1 fruit fly cellular context compared by ENCODE assay signal in the genomic region with DNA sequence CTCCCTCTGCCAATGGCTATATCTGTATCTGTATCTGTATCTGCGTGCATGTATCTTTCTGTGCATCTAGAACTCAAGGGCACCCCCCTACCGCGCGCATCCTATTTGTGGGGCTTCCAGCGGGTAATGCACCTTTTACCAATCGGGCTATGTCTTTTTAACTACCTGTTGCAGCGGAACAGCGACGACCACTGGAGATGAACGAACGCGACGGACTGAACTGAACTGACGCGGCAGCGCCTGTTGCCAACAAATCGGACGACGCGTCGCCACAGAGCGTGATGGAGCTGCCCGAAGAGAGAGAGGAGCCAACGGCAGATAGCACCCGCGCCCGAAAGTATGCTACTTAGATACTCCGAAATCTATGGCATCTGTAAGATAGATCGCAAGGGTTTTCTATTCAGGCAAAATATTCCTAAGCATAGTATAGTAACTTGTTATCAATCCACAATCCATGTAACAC.
TF ChIP-seq lines count a peak whose summit lies in the region.

Cln7 (minus strand) TSS at position 219 of the 463 bp plus-strand sequence.

TF ChIP-seq in whole organism, embryonic, 481 proteins besides CTCF, POLR2A, EP300 and RAD21 (continued from another document and continues in another):
- peak; percentile 20 for TF ChIP-seq CG14710 (tag; optimal IDR thresholded peaks at IDR 0.05; lab: Kevin White, UChicago)
- no peak for TF ChIP-seq az2 (GFP tag; optimal IDR thresholded peaks at IDR 0.05; lab: Kevin White, UChicago)
- TF ChIP-seq Tbp (GFP tag; optimal IDR thresholded peaks at IDR 0.05; lab: Kevin White, UChicago) = no peak
- TF ChIP-seq CG11398 (GFP tag; optimal IDR thresholded peaks at IDR 0.05; lab: Kevin White, UChicago) = peak; percentile 26
- TF ChIP-seq CG1792 (GFP tag; optimal IDR thresholded peaks at IDR 0.05; lab: Kevin White, UChicago) = no peak
- TF ChIP-seq Dll (GFP tag; IDR thresholded peaks at IDR 0.05; lab: Robert Waterston, UW; ENCODE audit: partially characterized antibody) = 0 out of 4 replicates have a peak, but pooled peaks have one; percentile 24
- TF ChIP-seq Eip74EF (GFP tag; optimal IDR thresholded peaks at IDR 0.05; lab: Kevin White, UChicago) = peak in 1 of 2 experiments; percentile 29
- peak; percentile 80 for TF ChIP-seq grn (GFP tag; optimal IDR thresholded peaks at IDR 0.05; lab: Kevin White, UChicago)
- TF ChIP-seq dati (GFP tag; IDR thresholded peaks at IDR 0.05; lab: Robert Waterston, UW) = no peak
- no peak for TF ChIP-seq inv (GFP tag; IDR thresholded peaks at IDR 0.05; lab: Robert Waterston, UW; ENCODE audit: partially characterized antibody)
- no peak for TF ChIP-seq CG3847 (GFP tag; IDR thresholded peaks at IDR 0.05; lab: Robert Waterston, UW)
- TF ChIP-seq gfzf (GFP tag; optimal IDR thresholded peaks at IDR 0.05; lab: Kevin White, UChicago) = peak; percentile 0
- peak; percentile 14 for TF ChIP-seq jumu (GFP tag; optimal IDR thresholded peaks at IDR 0.05; lab: Kevin White, UChicago)
- TF ChIP-seq CkIIα-i1 (GFP tag; IDR thresholded peaks at IDR 0.05; lab: Robert Waterston, UW) = no peak
- peak; percentile 42; the same call in 1 of the 2 replicates for TF ChIP-seq E2f2 (GFP tag; IDR thresholded peaks at IDR 0.05; lab: Robert Waterston, UW)
- no peak for TF ChIP-seq CG11247 (GFP tag; IDR thresholded peaks at IDR 0.05; lab: Robert Waterston, UW)
- peak; percentile 39 for TF ChIP-seq CG2875 (GFP tag; optimal IDR thresholded peaks at IDR 0.05; lab: Kevin White, UChicago)
- TF ChIP-seq btn (GFP tag; optimal IDR thresholded peaks at IDR 0.05; lab: Kevin White, UChicago) = no peak
- TF ChIP-seq nerfin-2 (GFP tag; IDR thresholded peaks at IDR 0.05; lab: Robert Waterston, UW; ENCODE audit: partially characterized antibody) = no peak
- TF ChIP-seq rib (GFP tag; IDR thresholded peaks at IDR 0.05; lab: Robert Waterston, UW) = peak; percentile 43; the same call in 1 of the 2 replicates
- TF ChIP-seq CG1647 (GFP tag; optimal IDR thresholded peaks at IDR 0.05; lab: Kevin White, UChicago) = no peak
- peak; percentile 61 for TF ChIP-seq ftz-f1 (GFP tag; optimal IDR thresholded peaks at IDR 0.05; lab: Kevin White, UChicago)
- TF ChIP-seq BEAF-32 (GFP tag; optimal IDR thresholded peaks at IDR 0.05; lab: Kevin White, UChicago) = no peak
- no peak for TF ChIP-seq hbn (GFP tag; IDR thresholded peaks at IDR 0.05; lab: Robert Waterston, UW; ENCODE audit: partially characterized antibody)
- peak; percentile 20 for TF ChIP-seq repo (GFP tag; optimal IDR thresholded peaks at IDR 0.05; lab: Kevin White, UChicago)
- TF ChIP-seq dysf (GFP tag; IDR thresholded peaks at IDR 0.05; lab: Robert Waterston, UW) = no peak; the same call in 2 of the 3 replicates
- peak; percentile 25 for TF ChIP-seq CG7839 (tag; optimal IDR thresholded peaks at IDR 0.05; lab: Kevin White, UChicago)
- peak; percentile 31 for TF ChIP-seq trem (tag; optimal IDR thresholded peaks at IDR 0.05; lab: Kevin White, UChicago)
- TF ChIP-seq ssp (GFP tag; IDR thresholded peaks at IDR 0.05; lab: Robert Waterston, UW) = no peak
- no peak for TF ChIP-seq prd (optimal IDR thresholded peaks at IDR 0.05; lab: Kevin White, UChicago)
- no peak for TF ChIP-seq prd (GFP tag; IDR thresholded peaks at IDR 0.05; lab: Robert Waterston, UW)
- TF ChIP-seq Taf1 (GFP tag; IDR thresholded peaks at IDR 0.05; lab: Robert Waterston, UW) = no peak
- no peak for TF ChIP-seq gcm2 (GFP tag; optimal IDR thresholded peaks at IDR 0.05; lab: Kevin White, UChicago)
- TF ChIP-seq Stat92E (GFP tag; optimal IDR thresholded peaks at IDR 0.05; lab: Kevin White, UChicago) = peak in 1 of 3 experiments; percentile 88
- peak; percentile 57; the same call in 1 of the 2 replicates for TF ChIP-seq tna (GFP tag; IDR thresholded peaks at IDR 0.05; lab: Robert Waterston, UW; ENCODE audit: partially characterized antibody)
- TF ChIP-seq CG14667 (GFP tag; IDR thresholded peaks at IDR 0.05; lab: Robert Waterston, UW) = no peak
- peak; percentile 72 for TF ChIP-seq MESR4 (GFP tag; optimal IDR thresholded peaks at IDR 0.05; lab: Kevin White, UChicago)
- TF ChIP-seq CG4854 (GFP tag; optimal IDR thresholded peaks at IDR 0.05; lab: Kevin White, UChicago) = no peak
- peak; percentile 59 for TF ChIP-seq CG4707 (GFP tag; optimal IDR thresholded peaks at IDR 0.05; lab: Kevin White, UChicago)
- TF ChIP-seq Rx (GFP tag; IDR thresholded peaks at IDR 0.05; lab: Robert Waterston, UW) = no peak
- TF ChIP-seq CG17361 (GFP tag; IDR thresholded peaks at IDR 0.05; lab: Robert Waterston, UW) = no peak
- no peak for TF ChIP-seq H2.0 (GFP tag; IDR thresholded peaks at IDR 0.05; lab: Robert Waterston, UW)
- TF ChIP-seq dan (GFP tag; IDR thresholded peaks at IDR 0.05; lab: Robert Waterston, UW) = no peak
- peak; percentile 8 for TF ChIP-seq kay (GFP tag; optimal IDR thresholded peaks at IDR 0.05; lab: Kevin White, UChicago)
- TF ChIP-seq dpn (GFP tag; optimal IDR thresholded peaks at IDR 0.05; lab: Kevin White, UChicago) = no peak
- 0 out of 3 replicates have a peak, but pooled peaks have one; percentile 27 for TF ChIP-seq knrl (GFP tag; IDR thresholded peaks at IDR 0.05; lab: Robert Waterston, UW; ENCODE audit: partially characterized antibody)
- TF ChIP-seq sob (GFP tag; IDR thresholded peaks at IDR 0.05; lab: Robert Waterston, UW) = peak; percentile 35; the same call in 1 of the 2 replicates
- TF ChIP-seq CG31441 (GFP tag; IDR thresholded peaks at IDR 0.05; lab: Robert Waterston, UW) = peak; percentile 38; the same call in 1 of the 2 replicates
- TF ChIP-seq Hr3 (GFP tag; optimal IDR thresholded peaks at IDR 0.05; lab: Kevin White, UChicago) = no peak
- TF ChIP-seq Mad (GFP tag; optimal IDR thresholded peaks at IDR 0.05; lab: Kevin White, UChicago) = no peak
- peak; percentile 43; the same call in 2 of the 3 replicates for TF ChIP-seq HLH4C (GFP tag; IDR thresholded peaks at IDR 0.05; lab: Robert Waterston, UW; ENCODE audit: partially characterized antibody)
- no peak for TF ChIP-seq ATbp (GFP tag; optimal IDR thresholded peaks at IDR 0.05; lab: Kevin White, UChicago)
- TF ChIP-seq org-1 (GFP tag; optimal IDR thresholded peaks at IDR 0.05; lab: Kevin White, UChicago) = no peak
- no peak for TF ChIP-seq CG6689 (GFP tag; IDR thresholded peaks at IDR 0.05; lab: Robert Waterston, UW)
- peak; percentile 29; the same call in 1 of the 3 replicates for TF ChIP-seq CG6175 (GFP tag; IDR thresholded peaks at IDR 0.05; lab: Robert Waterston, UW)
- TF ChIP-seq CG17802 (tag; optimal IDR thresholded peaks at IDR 0.05; lab: Kevin White, UChicago) = no peak
- peak; percentile 63 for TF ChIP-seq CG8924 (tag; optimal IDR thresholded peaks at IDR 0.05; lab: Kevin White, UChicago)
- TF ChIP-seq CG4360 (GFP tag; IDR thresholded peaks at IDR 0.05; lab: Robert Waterston, UW) = 0 out of 2 replicates have a peak, but pooled peaks have one; percentile 9
- TF ChIP-seq Dbx (GFP tag; IDR thresholded peaks at IDR 0.05; lab: Robert Waterston, UW) = peak; percentile 58; the same call in 1 of the 3 replicates
- TF ChIP-seq CG16815 (GFP tag; optimal IDR thresholded peaks at IDR 0.05; lab: Kevin White, UChicago) = no peak
- TF ChIP-seq CG15011 (GFP tag; optimal IDR thresholded peaks at IDR 0.05; lab: Kevin White, UChicago) = no peak
- TF ChIP-seq Hand (GFP tag; optimal IDR thresholded peaks at IDR 0.05; lab: Kevin White, UChicago) = peak; percentile 62
- no peak for TF ChIP-seq NC2α (GFP tag; optimal IDR thresholded peaks at IDR 0.05; lab: Kevin White, UChicago)
- no peak for TF ChIP-seq CG32772 (GFP tag; IDR thresholded peaks at IDR 0.05; lab: Robert Waterston, UW)
- TF ChIP-seq CG12071 (GFP tag; optimal IDR thresholded peaks at IDR 0.05; lab: Kevin White, UChicago) = peak; percentile 70
- peak; percentile 55 for TF ChIP-seq Rfx (GFP tag; IDR thresholded peaks at IDR 0.05; lab: Robert Waterston, UW)
- TF ChIP-seq Hr39 (optimal IDR thresholded peaks at IDR 0.05; lab: Kevin White, UChicago) = no peak
- TF ChIP-seq CG1529 (GFP tag; optimal IDR thresholded peaks at IDR 0.05; lab: Kevin White, UChicago) = no peak
- TF ChIP-seq Nf-YA (GFP tag; IDR thresholded peaks at IDR 0.05; lab: Robert Waterston, UW) = no peak; the same call in 1 of the 2 replicates
- TF ChIP-seq zfh2 (GFP tag; optimal IDR thresholded peaks at IDR 0.05; lab: Kevin White, UChicago) = no peak
- TF ChIP-seq CG30020 (tag; optimal IDR thresholded peaks at IDR 0.05; lab: Kevin White, UChicago) = no peak
- peak; percentile 42; the same call in 1 of the 2 replicates for TF ChIP-seq Drgx (GFP tag; IDR thresholded peaks at IDR 0.05; lab: Robert Waterston, UW)
- TF ChIP-seq kah (GFP tag; optimal IDR thresholded peaks at IDR 0.05; lab: Kevin White, UChicago) = peak; percentile 98
- TF ChIP-seq CG18599 (GFP tag; optimal IDR thresholded peaks at IDR 0.05; lab: Kevin White, UChicago) = peak; percentile 31
- peak; percentile 43 for TF ChIP-seq CG17829 (tag; optimal IDR thresholded peaks at IDR 0.05; lab: Kevin White, UChicago)
- TF ChIP-seq Asciz (GFP tag; optimal IDR thresholded peaks at IDR 0.05; lab: Kevin White, UChicago) = no peak
- 0 out of 3 replicates have a peak, but pooled peaks have one; percentile 59 for TF ChIP-seq z (GFP tag; IDR thresholded peaks at IDR 0.05; lab: Robert Waterston, UW)
- no peak for TF ChIP-seq Abd-B (GFP tag; optimal IDR thresholded peaks at IDR 0.05; lab: Kevin White, UChicago)
- TF ChIP-seq Awh (GFP tag; IDR thresholded peaks at IDR 0.05; lab: Robert Waterston, UW) = no peak
- TF ChIP-seq gem (tag; optimal IDR thresholded peaks at IDR 0.05; lab: Kevin White, UChicago) = no peak
- TF ChIP-seq Dek (tag; optimal IDR thresholded peaks at IDR 0.05; lab: Kevin White, UChicago) = no peak
- TF ChIP-seq ac (GFP tag; optimal IDR thresholded peaks at IDR 0.05; lab: Kevin White, UChicago) = peak; percentile 8
- TF ChIP-seq CG11085 (GFP tag; IDR thresholded peaks at IDR 0.05; lab: Robert Waterston, UW) = peak; percentile 20; the same call in 1 of the 2 replicates
- TF ChIP-seq CG6654 (GFP tag; optimal IDR thresholded peaks at IDR 0.05; lab: Kevin White, UChicago) = no peak
- TF ChIP-seq ash1 (GFP tag; optimal IDR thresholded peaks at IDR 0.05; lab: Kevin White, UChicago) = no peak
- peak; percentile 62 for TF ChIP-seq bbx (GFP tag; IDR thresholded peaks at IDR 0.05; lab: Robert Waterston, UW; ENCODE audit: partially characterized antibody)
- TF ChIP-seq CG14441 (GFP tag; IDR thresholded peaks at IDR 0.05; lab: Robert Waterston, UW) = no peak
- TF ChIP-seq Scr (GFP tag; IDR thresholded peaks at IDR 0.05; lab: Robert Waterston, UW; ENCODE audit: partially characterized antibody) = peak; percentile 46
- no peak for TF ChIP-seq CG13775 (GFP tag; optimal IDR thresholded peaks at IDR 0.05; lab: Kevin White, UChicago)
- TF ChIP-seq Aef1 (GFP tag; IDR thresholded peaks at IDR 0.05; lab: Robert Waterston, UW) = no peak
- peak; percentile 72 for TF ChIP-seq Fer1 (GFP tag; optimal IDR thresholded peaks at IDR 0.05; lab: Kevin White, UChicago)
- TF ChIP-seq CG2678 (tag; optimal IDR thresholded peaks at IDR 0.05; lab: Kevin White, UChicago) = no peak
- peak; percentile 35; the same call in 1 of the 2 replicates for TF ChIP-seq gsb (GFP tag; IDR thresholded peaks at IDR 0.05; lab: Robert Waterston, UW)
- TF ChIP-seq Meics (GFP tag; optimal IDR thresholded peaks at IDR 0.05; lab: Kevin White, UChicago) = peak; percentile 10
- no peak for TF ChIP-seq CG10565 (GFP tag; optimal IDR thresholded peaks at IDR 0.05; lab: Kevin White, UChicago)
- TF ChIP-seq CG11695 (GFP tag; IDR thresholded peaks at IDR 0.05; lab: Robert Waterston, UW) = 0 out of 3 replicates have a peak, but pooled peaks have one; percentile 17
- TF ChIP-seq Ets97D (GFP tag; optimal IDR thresholded peaks at IDR 0.05; lab: Kevin White, UChicago) = peak; percentile 9
- peak; percentile 2 for TF ChIP-seq CG8388 (GFP tag; optimal IDR thresholded peaks at IDR 0.05; lab: Kevin White, UChicago)
- TF ChIP-seq fu2 (GFP tag; optimal IDR thresholded peaks at IDR 0.05; lab: Kevin White, UChicago) = no peak
- TF ChIP-seq Nf-YC (tag; optimal IDR thresholded peaks at IDR 0.05; lab: Kevin White, UChicago) = peak; percentile 70
- no peak for TF ChIP-seq abd-A (tag; optimal IDR thresholded peaks at IDR 0.05; lab: Kevin White, UChicago)
- no peak for TF ChIP-seq Ets65A (GFP tag; lab: Kevin White, UChicago)
- peak; percentile 56 for TF ChIP-seq CG10543 (GFP tag; optimal IDR thresholded peaks at IDR 0.05; lab: Kevin White, UChicago)
- no peak for TF ChIP-seq Atf-2 (GFP tag; optimal IDR thresholded peaks at IDR 0.05; lab: Kevin White, UChicago)
- peak; percentile 62 to 70 for TF ChIP-seq Trl (optimal IDR thresholded peaks at IDR 0.05; lab: Kevin White, UChicago)
- TF ChIP-seq Trl (GFP tag; optimal IDR thresholded peaks at IDR 0.05; lab: Kevin White, UChicago) = peak; percentile 19
- TF ChIP-seq Usf (GFP tag; optimal IDR thresholded peaks at IDR 0.05; lab: Kevin White, UChicago) = no peak
- TF ChIP-seq CG8765 (GFP tag; IDR thresholded peaks at IDR 0.05; lab: Robert Waterston, UW) = peak; percentile 71; the same call in 1 of the 2 replicates
- no peak for TF ChIP-seq her (GFP tag; optimal IDR thresholded peaks at IDR 0.05; lab: Kevin White, UChicago)
- TF ChIP-seq CG30403 (GFP tag; optimal IDR thresholded peaks at IDR 0.05; lab: Kevin White, UChicago) = no peak
- TF ChIP-seq ERR (GFP tag; optimal IDR thresholded peaks at IDR 0.05; lab: Kevin White, UChicago) = peak; percentile 22
- TF ChIP-seq Deaf1 (tag; optimal IDR thresholded peaks at IDR 0.05; lab: Kevin White, UChicago) = peak; percentile 86
- TF ChIP-seq CG31224 (GFP tag; IDR thresholded peaks at IDR 0.05; lab: Robert Waterston, UW) = no peak
- TF ChIP-seq gt (GFP tag; IDR thresholded peaks at IDR 0.05; lab: Robert Waterston, UW) = no peak
- no peak for TF ChIP-seq Antp (GFP tag; optimal IDR thresholded peaks at IDR 0.05; lab: Kevin White, UChicago)
- no peak for TF ChIP-seq H15 (GFP tag; IDR thresholded peaks at IDR 0.05; lab: Robert Waterston, UW)
- peak; percentile 79 for TF ChIP-seq chm (GFP tag; IDR thresholded peaks at IDR 0.05; lab: Robert Waterston, UW)
- TF ChIP-seq CG12155 (GFP tag; optimal IDR thresholded peaks at IDR 0.05; lab: Kevin White, UChicago) = no peak
- TF ChIP-seq maf-S (GFP tag; optimal IDR thresholded peaks at IDR 0.05; lab: Kevin White, UChicago) = no peak
- no peak for TF ChIP-seq nmo (GFP tag; optimal IDR thresholded peaks at IDR 0.05; lab: Kevin White, UChicago)
- no peak for TF ChIP-seq CG4820 (GFP tag; optimal IDR thresholded peaks at IDR 0.05; lab: Kevin White, UChicago)
- no peak for TF ChIP-seq CG33213 (GFP tag; optimal IDR thresholded peaks at IDR 0.05; lab: Kevin White, UChicago)
- TF ChIP-seq Xrp1 (GFP tag; IDR thresholded peaks at IDR 0.05; lab: Robert Waterston, UW) = no peak; the same call in 1 of the 2 replicates
- no peak for TF ChIP-seq Myb (GFP tag; optimal IDR thresholded peaks at IDR 0.05; lab: Kevin White, UChicago)
- TF ChIP-seq croc (GFP tag; conservative IDR thresholded peaks at IDR 0.05; lab: Robert Waterston, UW) = no peak
